Worm (Caenorhabditis elegans) whole organism, L3 larva: ENCODE data around the gene F13E9.11.
A peak's percentile ranks its signal among the peaks of the same experiment; 100 is the strongest.

Experiments used
- elt-3 ChIP-seq, 3 experiments: fragments of 150-350 bp in 1 of 3; sonication (generic microtip) in 2 of 3; optimal IDR thresholded peaks; 2 replicates in 2 of 3; 4 replicates in 1 of 3; lab custom pipeline; 2014 to 2017; ENCODE audit warnings: missing biosample characterization in 3 of 3, missing genetic modification characterization in 3 of 3
- fkh-10 ChIP-seq: sonication (generic microtip); optimal IDR thresholded peaks from 2 replicates; lab custom pipeline; 2017; ENCODE audit warnings: missing biosample characterization, missing genetic modification reagents, missing genetic modification characterization
- lin-39 ChIP-seq: fragments of 150-350 bp; optimal IDR thresholded peaks from 2 replicates; lab custom pipeline; 2018; ENCODE audit warnings: missing biosample characterization, missing genetic modification reagents, missing genetic modification characterization
- nhr-12 ChIP-seq: fragments of 150-350 bp; optimal IDR thresholded peaks from 2 replicates; lab custom pipeline; 2014; ENCODE audit warnings: missing biosample characterization, missing genetic modification characterization
- unc-39 ChIP-seq: sonication (generic microtip); optimal IDR thresholded peaks from 4 replicates; lab custom pipeline; 2017; ENCODE audit warnings: missing biosample characterization, missing genetic modification characterization

DNA sequence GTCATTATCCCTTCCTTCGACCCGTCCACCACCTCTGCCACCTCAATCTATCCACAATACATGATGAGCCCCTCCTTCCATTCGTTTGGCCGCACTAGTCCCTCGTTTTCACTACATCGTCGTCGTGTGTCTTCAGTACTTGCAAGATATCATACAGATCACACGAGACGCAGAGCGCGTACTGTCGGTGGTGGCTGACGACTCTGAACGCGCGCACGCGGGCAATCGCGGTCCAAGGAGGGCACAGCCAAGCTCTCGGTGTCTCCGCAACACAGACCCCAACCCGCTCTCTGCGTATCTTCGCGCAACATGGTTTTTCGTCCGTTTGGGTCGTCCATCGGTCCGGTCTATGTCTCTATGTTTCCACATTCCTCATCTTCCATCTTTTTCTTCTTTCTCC, 51.9 kb downstream of the F13E9.11 start:
- TF ChIP-seq elt-3 (tag; optimal IDR thresholded peaks at IDR 0.05; lab: Kevin White, UChicago) (no peak), fkh-10 (GFP tag; lab: Kevin White, UChicago) (no peak), lin-39 (tag; lab: Kevin White, UChicago) (peak; percentile 23), nhr-12 (tag; lab: Kevin White, UChicago) (no peak), unc-39 (no peak)
